Worm (Caenorhabditis elegans): Measurements from ENCODE around the gene twk-14.

Gene twk-14

ce11 chrV:12404544-12404943 lies 9.0 kb upstream of the twk-14 start, which contains the start of gene K01D12.9:
Gene K01D12.9, minus strand, starts transcription at chrV:12404644.
- TF ChIP-seq rcor-1 (GFP tag; IDR thresholded peaks at IDR 0.05) (no peak), mcd-1 (GFP tag; IDR thresholded peaks at IDR 0.05) (no peak), sdz-38 (tag; optimal IDR thresholded peaks at IDR 0.05) (no peak), Y53G8AR.9 (GFP tag; conservative IDR thresholded peaks at IDR 0.05) (no peak), F22D6.2 (tag; optimal IDR thresholded peaks at IDR 0.05) (no peak), ccch-3 (GFP tag; optimal IDR thresholded peaks at IDR 0.05) (no peak)

- TF ChIP-seq F52B5.7 (tag; optimal IDR thresholded peaks at IDR 0.05) (no peak), die-1 (tag; optimal IDR thresholded peaks at IDR 0.05) (no peak), lin-54 (GFP tag; optimal IDR thresholded peaks at IDR 0.05) (no peak), sdz-38 (tag; optimal IDR thresholded peaks at IDR 0.05) (no peak), Y67H2A.10 (GFP tag; conservative IDR thresholded peaks at IDR 0.05) (no peak), ztf-18 (tag; optimal IDR thresholded peaks at IDR 0.05) (no peak), ekl-4 (GFP tag; IDR thresholded peaks at IDR 0.05) (no peak), B0019.2 (GFP tag; conservative IDR thresholded peaks at IDR 0.05) (no peak), T26A5.8 (tag; optimal IDR thresholded peaks at IDR 0.05) (no peak), ceh-40 (GFP tag; IDR thresholded peaks at IDR 0.05) (no peak), ztf-26 (tag; optimal IDR thresholded peaks at IDR 0.05) (no peak), F49E8.2 (tag; optimal IDR thresholded peaks at IDR 0.05; ENCODE audit: insufficient read depth) (no peak), Y53F4B.3 (GFP tag; IDR thresholded peaks at IDR 0.05) (no peak), gei-17 (GFP tag; optimal IDR thresholded peaks at IDR 0.05) (no peak), ceh-91 (GFP tag; IDR thresholded peaks at IDR 0.05) (no peak), tbp1 (GFP tag; optimal IDR thresholded peaks at IDR 0.05) (no peak)
Measured at ce11 chrV:12402355-12402754, 6.8 kb upstream of the twk-14 start, which contains the start of gene K01D12.8. Gene K01D12.8, plus strand, starts transcription at chrV:12402655.

ce11 chrV:12401383-12401782 lies 5.9 kb upstream of the twk-14 start, which contains the start of gene K01D12.7:
Gene K01D12.7, minus strand, starts transcription at chrV:12401483.
- 0 out of 2 replicates have a peak, but pooled peaks have one; percentile 7 for TF ChIP-seq madf-8 (GFP tag; conservative IDR thresholded peaks at IDR 0.05)
- peak; percentile 22 for TF ChIP-seq efl-1 (GFP tag; optimal IDR thresholded peaks at IDR 0.05)
- TF ChIP-seq F10E7.11 (tag; optimal IDR thresholded peaks at IDR 0.05) = no peak
- peak; percentile 80 for TF ChIP-seq madf-6 (GFP tag; IDR thresholded peaks at IDR 0.05)
- 0 out of 2 replicates have a peak, but pooled peaks have one; percentile 31 for TF ChIP-seq attf-3 (GFP tag; conservative IDR thresholded peaks at IDR 0.05)

DNA sequence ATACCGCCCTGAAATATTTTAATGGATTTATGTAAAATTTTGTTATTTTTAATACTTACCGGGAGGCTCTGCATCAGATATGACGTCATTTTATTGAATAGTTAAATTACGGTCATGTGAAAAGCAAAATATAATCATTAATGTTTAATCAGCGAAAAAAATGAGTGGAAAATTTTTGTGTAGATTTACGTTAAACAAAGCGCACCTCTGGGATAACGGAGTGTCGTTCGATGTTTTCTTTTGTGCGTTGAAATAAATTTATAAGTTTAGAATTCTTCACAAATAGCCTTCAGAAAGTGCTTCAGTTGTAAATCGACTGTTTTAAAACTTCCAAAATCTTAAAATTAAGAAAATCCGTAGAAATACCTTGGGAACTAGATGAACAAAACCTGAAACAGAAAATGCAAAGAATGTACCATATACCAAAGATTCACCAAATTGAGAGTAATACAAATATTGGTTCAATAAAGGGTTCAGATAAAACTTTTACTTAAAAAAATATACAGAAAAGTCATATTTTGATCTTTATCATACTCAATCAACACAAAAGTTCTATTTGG lies 5.3 kb upstream of the twk-14 start, which contains the start of the genes K01D12.20 and miga-1:
Gene K01D12.20 (minus strand): TSS at position 138 of the 560 bp plus-strand sequence.
Gene miga-1 (minus strand): TSS at position 183 of the 560 bp plus-strand sequence.
- peak; percentile 33 for TF ChIP-seq atf-7 (tag; optimal IDR thresholded peaks at IDR 0.05)
- TF ChIP-seq zim-3 (tag; optimal IDR thresholded peaks at IDR 0.05) = no peak
- TF ChIP-seq cebp-2 (GFP tag; IDR thresholded peaks at IDR 0.05) = no peak
- TF ChIP-seq madf-8 (GFP tag; conservative IDR thresholded peaks at IDR 0.05) = no peak
- no peak for TF ChIP-seq B0019.2 (GFP tag; conservative IDR thresholded peaks at IDR 0.05)
- TF ChIP-seq pbrm-1 (GFP tag; IDR thresholded peaks at IDR 0.05) = no peak
- no peak for TF ChIP-seq gei-17 (GFP tag; optimal IDR thresholded peaks at IDR 0.05)
- no peak for TF ChIP-seq attf-6 (GFP tag; IDR thresholded peaks at IDR 0.05)
- peak; percentile 29; the same call in 1 of the 2 replicates for TF ChIP-seq madf-6 (GFP tag; IDR thresholded peaks at IDR 0.05)
- TF ChIP-seq xnd-1 (tag; optimal IDR thresholded peaks at IDR 0.05) = no peak
- TF ChIP-seq tlf-1 (GFP tag; optimal IDR thresholded peaks at IDR 0.05) = no peak
- no peak for TF ChIP-seq ets-4 (GFP tag; optimal IDR thresholded peaks at IDR 0.05)
- no peak for TF ChIP-seq ceh-27 (GFP tag; optimal IDR thresholded peaks at IDR 0.05)
- TF ChIP-seq attf-5 (GFP tag; optimal IDR thresholded peaks at IDR 0.05) = peak; percentile 7
- no peak for TF ChIP-seq ztf-22 (GFP tag; optimal IDR thresholded peaks at IDR 0.05)
- no peak for TF ChIP-seq tbx-9 (tag; optimal IDR thresholded peaks at IDR 0.05; ENCODE audit: borderline replicate concordance)
- TF ChIP-seq nhr-80 (tag; optimal IDR thresholded peaks at IDR 0.05) = peak; percentile 18
- no peak for TF ChIP-seq F57C9.4 (tag; optimal IDR thresholded peaks at IDR 0.05)
- no peak for TF ChIP-seq dox-1 (GFP tag; IDR thresholded peaks at IDR 0.05)
- no peak for TF ChIP-seq ceh-91 (GFP tag; IDR thresholded peaks at IDR 0.05)
- no peak for TF ChIP-seq Y56A3A.18 (GFP tag; IDR thresholded peaks at IDR 0.05)
- TF ChIP-seq D2030.7 (GFP tag; IDR thresholded peaks at IDR 0.05) = no peak
- TF ChIP-seq chd-7 (tag; optimal IDR thresholded peaks at IDR 0.05) = no peak
- TF ChIP-seq nhr-120 (GFP tag; IDR thresholded peaks at IDR 0.05) = no peak

Measured in whole organism, young adult.